Fruit fly (Drosophila melanogaster) Kc167 (cell line): Measurements from ENCODE around the gene CG12483.

Source experiments
- Myc ChIP-seq: fragments of >200 bp; optimal IDR thresholded peaks from 2 replicates; lab custom pipeline; 2017; ENCODE audit warnings: missing external identifiers
- Sin3A ChIP-seq: fragments of >200 bp; optimal IDR thresholded peaks from 2 replicates; lab custom pipeline; 2018; ENCODE audit warnings: missing external identifiers
- h ChIP-seq: fragments of >200 bp; optimal IDR thresholded peaks from 3 replicates; lab custom pipeline; 2018; ENCODE audit warnings: missing external identifiers
- insv ChIP-seq: fragments of >200 bp; optimal IDR thresholded peaks from 3 replicates; lab custom pipeline; 2018; ENCODE audit warnings: missing external identifiers
- psq ChIP-seq: fragments of >200 bp; optimal IDR thresholded peaks from 2 replicates; lab custom pipeline; 2017; ENCODE audit warnings: missing external identifiers
- ttk ChIP-seq: sonication (Bioruptor generic); optimal IDR thresholded peaks from 2 replicates; lab custom pipeline; 2017; ENCODE audit warnings: missing external identifiers

dm6 chr3L:94866-95265, 3.3 kb downstream of the CG12483 start:
- TF ChIP-seq Sin3A (no peak), Myc (lab: Kevin White, UChicago) (no peak), ttk (lab: Kevin White, UChicago) (no peak), h (no peak), insv (no peak), psq (lab: Kevin White, UChicago) (no peak)
